Fruit fly (Drosophila melanogaster): ENCODE results near the gene CG31917.

Gene CG31917

DNA sequence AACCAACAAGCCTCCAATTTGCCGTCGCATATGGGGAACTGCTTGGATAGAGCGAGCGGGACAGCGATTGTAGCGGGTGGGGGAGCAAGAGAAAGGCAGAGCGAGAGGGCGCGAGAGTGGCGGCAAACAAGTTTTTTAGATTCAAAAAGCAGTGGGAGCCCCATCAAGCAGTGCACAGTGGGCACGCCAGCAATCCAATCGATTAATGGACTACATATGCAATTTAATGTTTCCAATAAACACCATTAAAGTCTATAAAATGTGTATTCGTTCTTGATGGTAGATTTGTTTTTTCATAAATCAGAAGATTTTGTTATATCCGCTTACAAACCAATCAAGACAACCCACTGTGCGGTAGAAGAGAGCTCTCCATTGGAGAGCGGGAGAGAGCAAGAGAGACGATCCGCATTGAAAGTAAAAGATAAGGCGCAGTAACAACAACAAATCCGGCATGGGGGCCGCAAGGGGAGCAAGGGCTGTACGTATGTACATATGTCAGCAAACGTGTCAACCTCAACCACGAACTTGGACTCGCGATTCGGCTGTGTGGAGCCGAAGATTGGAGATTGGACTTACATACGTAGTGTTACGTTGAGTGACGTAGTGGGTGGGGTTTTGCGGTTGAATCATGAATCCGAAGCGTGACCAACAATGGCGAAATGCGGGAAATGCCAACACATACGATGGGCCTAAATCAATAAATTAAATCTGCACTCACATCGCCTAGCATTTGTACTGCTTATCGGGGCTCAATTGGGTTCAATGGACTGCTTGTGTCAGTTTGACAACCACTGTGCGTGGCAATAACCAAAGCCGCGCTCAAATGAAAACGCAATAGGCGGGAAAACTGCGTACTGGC, 13.0 kb downstream of the CG31917 start (continued):
- TF ChIP-seq lab (GFP tag; optimal IDR thresholded peaks at IDR 0.05) (peak; percentile 99), CG16863 (GFP tag; optimal IDR thresholded peaks at IDR 0.05) (peak; percentile 99), pfk (GFP tag; optimal IDR thresholded peaks at IDR 0.05) (peak; percentile 50), Atf6 (GFP tag; IDR thresholded peaks at IDR 0.05) (peak; percentile 99), CG6654 (GFP tag; optimal IDR thresholded peaks at IDR 0.05) (peak; percentile 97), CG18764 (GFP tag; optimal IDR thresholded peaks at IDR 0.05) (peak; percentile 99), CG3407 (GFP tag; optimal IDR thresholded peaks at IDR 0.05) (peak; percentile 98), maf-S (GFP tag; optimal IDR thresholded peaks at IDR 0.05) (peak; percentile 99), Rfx (GFP tag; IDR thresholded peaks at IDR 0.05) (peak; percentile 100), zf30C (GFP tag; optimal IDR thresholded peaks at IDR 0.05) (no peak), sd (tag; optimal IDR thresholded peaks at IDR 0.05) (peak; percentile 92), CG13287 (GFP tag; IDR thresholded peaks at IDR 0.05; ENCODE audit: partially characterized antibody) (peak; percentile 69), CG1233 (GFP tag; optimal IDR thresholded peaks at IDR 0.05) (peak; percentile 99), CG18599 (GFP tag; optimal IDR thresholded peaks at IDR 0.05) (peak; percentile 99), zfh2 (GFP tag; optimal IDR thresholded peaks at IDR 0.05) (peak; percentile 99), CG4730 (GFP tag; IDR thresholded peaks at IDR 0.05) (peak; percentile 99), CG1647 (GFP tag; optimal IDR thresholded peaks at IDR 0.05) (peak; percentile 99), ara (GFP tag; IDR thresholded peaks at IDR 0.05) (peak; percentile 99), tll (GFP tag; optimal IDR thresholded peaks at IDR 0.05) (no peak), CG11560 (tag; IDR thresholded peaks at IDR 0.05) (peak; percentile 94), slbo (GFP tag; IDR thresholded peaks at IDR 0.05) (peak; percentile 99), CG14441 (GFP tag; IDR thresholded peaks at IDR 0.05) (peak; percentile 99), btn (GFP tag; optimal IDR thresholded peaks at IDR 0.05) (peak; percentile 99), en (GFP tag; optimal IDR thresholded peaks at IDR 0.05) (peak; percentile 99), CG7271 (tag; optimal IDR thresholded peaks at IDR 0.05) (peak; percentile 89), cad (GFP tag; optimal IDR thresholded peaks at IDR 0.05) (peak; percentile 60), CG31388 (GFP tag; optimal IDR thresholded peaks at IDR 0.05) (peak; percentile 98), pum (GFP tag; optimal IDR thresholded peaks at IDR 0.05) (peak; percentile 99), Six4 (GFP tag; optimal IDR thresholded peaks at IDR 0.05) (peak; percentile 99), ken (GFP tag; IDR thresholded peaks at IDR 0.05) (peak; percentile 99), bab2 (GFP tag; optimal IDR thresholded peaks at IDR 0.05) (peak; percentile 99), CG16815 (GFP tag; optimal IDR thresholded peaks at IDR 0.05) (peak; percentile 99), nerfin-1 (tag; optimal IDR thresholded peaks at IDR 0.05) (peak; percentile 97), HLH4C (GFP tag; IDR thresholded peaks at IDR 0.05; ENCODE audit: partially characterized antibody) (peak; percentile 66), gt (GFP tag; IDR thresholded peaks at IDR 0.05) (peak; percentile 98), CG15514 (GFP tag; optimal IDR thresholded peaks at IDR 0.05) (peak; percentile 93), CG8765 (GFP tag; IDR thresholded peaks at IDR 0.05) (peak; percentile 99), CG9727 (GFP tag; optimal IDR thresholded peaks at IDR 0.05) (peak; percentile 98), CG3995 (GFP tag; optimal IDR thresholded peaks at IDR 0.05) (peak; percentile 82), hth (optimal IDR thresholded peaks at IDR 0.05) (no peak), Spps (tag; optimal IDR thresholded peaks at IDR 0.05) (peak; percentile 98), CG11723 (GFP tag; optimal IDR thresholded peaks at IDR 0.05) (peak; percentile 98), lilli (GFP tag; optimal IDR thresholded peaks at IDR 0.05) (peak; percentile 99), CG1792 (GFP tag; optimal IDR thresholded peaks at IDR 0.05) (peak; percentile 99), CG9215 (GFP tag; IDR thresholded peaks at IDR 0.05) (peak; percentile 98), CG15269 (tag; optimal IDR thresholded peaks at IDR 0.05) (peak; percentile 99), HLH54F (GFP tag; optimal IDR thresholded peaks at IDR 0.05) (peak; percentile 99), CG8478 (optimal IDR thresholded peaks at IDR 0.05) (peak; percentile 94), lbe (GFP tag; optimal IDR thresholded peaks at IDR 0.05) (peak; percentile 98), tx (GFP tag; optimal IDR thresholded peaks at IDR 0.05) (peak; percentile 99)

Data from whole organism, embryonic.